Worm (Caenorhabditis elegans) whole organism, early embryonic: ENCODE measurements around the gene php-3.

ENCODE experiments used
- B0310.2 ChIP-seq: sonication (generic microtip); optimal IDR thresholded peaks from 2 replicates; lab custom pipeline; 2016; ENCODE audit warnings: mild to moderate bottlenecking, missing genetic modification characterization, missing compliant biosample characterization
- F13C5.2 ChIP-seq: sonication (generic microtip); optimal IDR thresholded peaks from 2 replicates; lab custom pipeline; 2017; ENCODE audit warnings: mild to moderate bottlenecking, missing genetic modification characterization, inconsistent platforms, missing compliant biosample characterization
- aly-1 ChIP-seq: sonication (generic microtip); optimal IDR thresholded peaks from 2 replicates; lab custom pipeline; 2016; ENCODE audit warnings: missing genetic modification characterization, missing compliant biosample characterization
- ama-1 ChIP-seq: fragments of 150-350 bp; optimal IDR thresholded peaks from 2 replicates; lab custom pipeline; 2014
- ceh-13 ChIP-seq: fragments of 200-800 bp; sonication (Bioruptor generic); optimal IDR thresholded peaks from 2 replicates; lab custom pipeline; 2018; ENCODE audit warnings: mild to moderate bottlenecking, missing genetic modification characterization, missing compliant biosample characterization
- ceh-36 ChIP-seq: sonication (generic microtip); optimal IDR thresholded peaks from 2 replicates; lab custom pipeline; 2016; ENCODE audit warnings: missing genetic modification characterization, inconsistent platforms, missing compliant biosample characterization
- ets-7 ChIP-seq: sonication (generic microtip); optimal IDR thresholded peaks from 2 replicates; lab custom pipeline; 2016; ENCODE audit warnings: missing genotype, missing genetic modification characterization, missing compliant biosample characterization
- flt-1 ChIP-seq: fragments of 200-800 bp; sonication (Bioruptor generic); IDR thresholded peaks from 2 replicates; pipeline ENCODE4 v1.3.6; 2022; ENCODE audit warnings: missing genetic modification characterization, missing compliant biosample characterization
- hmbx-1 ChIP-seq: sonication (generic microtip); optimal IDR thresholded peaks from 2 replicates; lab custom pipeline; 2016; ENCODE audit warnings: mild to moderate bottlenecking, missing genetic modification characterization, missing compliant biosample characterization
- hmg-4 ChIP-seq: fragments of 200-800 bp; sonication (Bioruptor generic); optimal IDR thresholded peaks from 2 replicates; lab custom pipeline; 2018; ENCODE audit warnings: mild to moderate bottlenecking, missing genetic modification characterization, missing compliant biosample characterization
- hnd-1 ChIP-seq: sonication (generic microtip); optimal IDR thresholded peaks from 2 replicates; lab custom pipeline; 2016; ENCODE audit warnings: missing genetic modification characterization, missing compliant biosample characterization
- pes-1 ChIP-seq: fragments of 200-800 bp; sonication (Bioruptor generic); IDR thresholded peaks from 2 replicates; pipeline ENCODE4 v1.3.6; 2022; ENCODE audit warnings: missing genetic modification reagents, missing genetic modification characterization, missing compliant biosample characterization
- scrt-1 ChIP-seq: fragments of 200-800 bp; sonication (Bioruptor generic); IDR thresholded peaks from 2 replicates; pipeline ENCODE4 v1.3.6; 2022; ENCODE audit warnings: missing genetic modification characterization, missing compliant biosample characterization
- sea-1 ChIP-seq: fragments of 200-800 bp; sonication (Bioruptor generic); conservative IDR thresholded peaks from 2 replicates; pipeline ENCODE4 v1.3.6; 2022; ENCODE audit warnings: missing genetic modification characterization, missing compliant biosample characterization
- tbx-11 ChIP-seq: fragments of 200-800 bp; sonication (Bioruptor generic); IDR thresholded peaks from 2 replicates; pipeline ENCODE4 v1.3.6; 2022; ENCODE audit warnings: missing genetic modification characterization, missing compliant biosample characterization
- tbx-37 ChIP-seq: fragments of 200-800 bp; sonication (Bioruptor generic); conservative IDR thresholded peaks from 2 replicates; pipeline ENCODE4 v1.3.6; 2022; ENCODE audit warnings: missing genetic modification reagents, missing genetic modification characterization, missing compliant biosample characterization
- tra-4 ChIP-seq: sonication (generic microtip); optimal IDR thresholded peaks from 2 replicates; lab custom pipeline; 2017; ENCODE audit warnings: missing genetic modification characterization, missing compliant biosample characterization

Gene php-3

ce11 chrIII:12064494-12064893, 12.9 kb downstream of the php-3 start:
- TF ChIP-seq B0310.2 (tag; lab: Kevin White, UChicago) (no peak), F13C5.2 (tag; lab: Kevin White, UChicago) (no peak), ceh-13 (GFP tag; lab: Kevin White, UChicago) (no peak), hmbx-1 (tag; lab: Kevin White, UChicago) (no peak), ets-7 (tag; lab: Kevin White, UChicago) (no peak), pes-1 (GFP tag; lab: Robert Waterston, UW) (no peak), flt-1 (GFP tag; lab: Robert Waterston, UW) (no peak), hmg-4 (GFP tag; lab: Kevin White, UChicago) (no peak), tbx-37 (GFP tag; lab: Robert Waterston, UW) (no peak), ceh-36 (tag; lab: Kevin White, UChicago) (no peak), tbx-11 (GFP tag; lab: Robert Waterston, UW) (no peak)

ce11 chrIII:12063934-12064333, 13.4 kb downstream of the php-3 start:
- no peak for TF ChIP-seq tra-4
- no peak for TF ChIP-seq hmbx-1 (tag; lab: Kevin White, UChicago)
- no peak for TF ChIP-seq hnd-1 (tag; lab: Kevin White, UChicago)
- TF ChIP-seq hmg-4 (GFP tag; lab: Kevin White, UChicago), result no peak
- no peak for TF ChIP-seq ets-7 (tag; lab: Kevin White, UChicago)
- no peak for TF ChIP-seq aly-1 (tag; lab: Kevin White, UChicago)
- TF ChIP-seq ceh-36 (tag; lab: Kevin White, UChicago), result no peak
- no peak for TF ChIP-seq sea-1
- TF ChIP-seq tbx-11 (GFP tag; lab: Robert Waterston, UW), result no peak
- no peak for TF ChIP-seq B0310.2 (tag; lab: Kevin White, UChicago)
- TF ChIP-seq pes-1 (GFP tag; lab: Robert Waterston, UW), result no peak
- TF ChIP-seq ama-1 (lab: Kevin White, UChicago), result no peak
- TF ChIP-seq flt-1 (GFP tag; lab: Robert Waterston, UW), result no peak
- no peak for TF ChIP-seq scrt-1 (GFP tag; lab: Robert Waterston, UW)
- no peak for TF ChIP-seq tbx-37 (GFP tag; lab: Robert Waterston, UW)

ce11 chrIII:12061413-12061812, 15.9 kb downstream of the php-3 start, which contains the start of gene zyg-8:
TSS of gene zyg-8 (plus strand) at chrIII:12061713.
- TF ChIP-seq pes-1 (GFP tag; lab: Robert Waterston, UW) (no peak), tra-4 (no peak), tbx-11 (GFP tag; lab: Robert Waterston, UW) (no peak), ets-7 (tag; lab: Kevin White, UChicago) (no peak), B0310.2 (tag; lab: Kevin White, UChicago) (no peak), flt-1 (GFP tag; lab: Robert Waterston, UW) (no peak), F13C5.2 (tag; lab: Kevin White, UChicago) (no peak), hnd-1 (tag; lab: Kevin White, UChicago) (no peak), hmg-4 (GFP tag; lab: Kevin White, UChicago) (no peak), aly-1 (tag; lab: Kevin White, UChicago) (no peak), tbx-37 (GFP tag; lab: Robert Waterston, UW) (no peak), ceh-13 (GFP tag; lab: Kevin White, UChicago) (no peak)

ce11 chrIII:12060092-12060491, 17.3 kb downstream of the php-3 start:
- TF ChIP-seq ceh-36 (tag; lab: Kevin White, UChicago) (peak; percentile 4), hnd-1 (tag; lab: Kevin White, UChicago) (no peak)

ce11 chrIII:12059521-12059920, 17.8 kb downstream of the php-3 start:
- no peak for TF ChIP-seq tra-4
- TF ChIP-seq tbx-37 (GFP tag; lab: Robert Waterston, UW), result no peak
- no peak for TF ChIP-seq flt-1 (GFP tag; lab: Robert Waterston, UW)
- no peak for TF ChIP-seq B0310.2 (tag; lab: Kevin White, UChicago)
- TF ChIP-seq ceh-13 (GFP tag; lab: Kevin White, UChicago), result no peak
- TF ChIP-seq tbx-11 (GFP tag; lab: Robert Waterston, UW), result no peak
- no peak for TF ChIP-seq pes-1 (GFP tag; lab: Robert Waterston, UW)
- no peak for TF ChIP-seq scrt-1 (GFP tag; lab: Robert Waterston, UW)
- no peak for TF ChIP-seq sea-1
- no peak for TF ChIP-seq hnd-1 (tag; lab: Kevin White, UChicago)
- no peak for TF ChIP-seq ceh-36 (tag; lab: Kevin White, UChicago)
- no peak for TF ChIP-seq ets-7 (tag; lab: Kevin White, UChicago)
- no peak for TF ChIP-seq ama-1 (lab: Kevin White, UChicago)
- TF ChIP-seq hmbx-1 (tag; lab: Kevin White, UChicago), result no peak
- TF ChIP-seq aly-1 (tag; lab: Kevin White, UChicago), result no peak

ce11 chrIII:12058429-12058828, 18.9 kb downstream of the php-3 start, which contains the start of gene arx-3:
TSS of gene arx-3 (minus strand) at chrIII:12058458.
- no peak for TF ChIP-seq hmbx-1 (tag; lab: Kevin White, UChicago)
- TF ChIP-seq B0310.2 (tag; lab: Kevin White, UChicago), result no peak
- TF ChIP-seq F13C5.2 (tag; lab: Kevin White, UChicago), result peak; percentile 5
- TF ChIP-seq aly-1 (tag; lab: Kevin White, UChicago), result no peak
- no peak for TF ChIP-seq tbx-11 (GFP tag; lab: Robert Waterston, UW)
- TF ChIP-seq ets-7 (tag; lab: Kevin White, UChicago), result no peak
- TF ChIP-seq hmg-4 (GFP tag; lab: Kevin White, UChicago), result no peak
- no peak for TF ChIP-seq flt-1 (GFP tag; lab: Robert Waterston, UW)

- TF ChIP-seq scrt-1 (GFP tag; lab: Robert Waterston, UW) (no peak), flt-1 (GFP tag; lab: Robert Waterston, UW) (no peak), F13C5.2 (tag; lab: Kevin White, UChicago) (no peak), tbx-37 (GFP tag; lab: Robert Waterston, UW) (no peak), tbx-11 (GFP tag; lab: Robert Waterston, UW) (no peak), hmbx-1 (tag; lab: Kevin White, UChicago) (no peak), hnd-1 (tag; lab: Kevin White, UChicago) (no peak)
These were observed 25.1 kb downstream of the php-3 start, which contains the start of gene Y79H2A.3 for ce11 chrIII:12052206-12052605. TSS of gene Y79H2A.3 (minus strand) at chrIII:12052306.
